Worm (Caenorhabditis elegans) whole organism, young adult: ENCODE data around the gene grwd-1.

Experiments used
- F10E7.11 ChIP-seq: sonication (generic microtip); optimal IDR thresholded peaks from 2 replicates; lab custom pipeline; 2017; ENCODE audit warnings: mild to moderate bottlenecking, missing genetic modification characterization, moderate library complexity, missing compliant biosample characterization
- Y56A3A.18 ChIP-seq: fragments of 200-800 bp; sonication (Bioruptor generic); IDR thresholded peaks from 2 replicates; pipeline ENCODE4 v1.3.6; 2022; ENCODE audit warnings: missing genetic modification reagents, missing genetic modification characterization, missing compliant biosample characterization
- dpl-1 ChIP-seq: fragments of 150-350 bp; optimal IDR thresholded peaks from 2 replicates; lab custom pipeline; 2014; ENCODE audit warnings: missing biosample characterization, missing genetic modification reagents, missing genetic modification characterization
- ekl-4 ChIP-seq: fragments of 200-800 bp; sonication (Bioruptor generic); IDR thresholded peaks from 2 replicates; pipeline ENCODE4 v1.3.6; 2022; ENCODE audit warnings: missing genetic modification reagents, missing genetic modification characterization, missing compliant biosample characterization
- madf-8 ChIP-seq: fragments of 200-800 bp; sonication (Bioruptor generic); conservative IDR thresholded peaks from 2 replicates; pipeline ENCODE4 v1.3.6; 2022; ENCODE audit warnings: missing genetic modification reagents, missing genetic modification characterization, missing compliant biosample characterization
- snpc-4 ChIP-seq, 5 experiments: fragments of 150-350 bp in 1 of 5; sonication (generic microtip) in 4 of 5; optimal IDR thresholded peaks; 2 replicates each; lab custom pipeline; 2014 to 2018; ENCODE audit warnings: missing genetic modification characterization in 5 of 5, missing biosample characterization in 3 of 5, antibody characterized with exemption in 2 of 5, mild to moderate bottlenecking in 2 of 5, missing compliant biosample characterization in 2 of 5, missing genotype in 2 of 5, moderate library complexity in 2 of 5, missing genetic modification reagents in 1 of 5
- somi-1 ChIP-seq: fragments of 200-800 bp; sonication (Bioruptor generic); optimal IDR thresholded peaks from 2 replicates; lab custom pipeline; 2018; ENCODE audit warnings: mild to moderate bottlenecking, missing genetic modification characterization, missing compliant biosample characterization

- TF ChIP-seq madf-8 (GFP tag; lab: Robert Waterston, UW) (no peak), snpc-4 (GFP tag; optimal IDR thresholded peaks at IDR 0.05; lab: Kevin White, UChicago) (no peak), snpc-4 (tag; optimal IDR thresholded peaks at IDR 0.05; lab: Kevin White, UChicago) (no peak), ekl-4 (no peak), somi-1 (no peak), Y56A3A.18 (GFP tag; lab: Robert Waterston, UW) (no peak), F10E7.11 (tag; lab: Kevin White, UChicago) (no peak), dpl-1 (GFP tag; lab: Kevin White, UChicago) (no peak)
Measured at ce11 chrIII:5162820-5163631, 9.8 kb downstream of the grwd-1 start, which contains the start of gene gars-1.
